Worm (Caenorhabditis elegans): ENCODE results near the gene icd-1.
A peak's percentile ranks its signal among the peaks of the same experiment; 100 is the strongest.

The icd-1 gene

DNA sequence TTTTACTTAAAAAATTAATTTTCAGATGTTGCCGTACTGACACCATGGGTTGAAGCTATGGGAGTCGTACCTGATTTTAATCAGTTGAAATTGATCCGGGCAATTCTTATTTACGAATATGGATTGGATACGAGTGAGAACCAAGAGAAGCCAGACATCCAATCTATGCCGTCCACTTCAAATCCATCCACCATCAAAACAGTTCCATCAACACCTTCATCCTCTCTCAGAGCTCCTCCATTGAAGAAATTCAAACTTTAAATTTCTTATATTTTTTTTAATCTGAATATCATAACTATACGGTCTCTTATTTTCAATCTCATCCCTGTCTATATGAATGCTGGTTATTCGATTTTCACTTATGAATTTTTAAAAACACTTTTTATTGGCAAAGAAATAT is 29.6 kb downstream of the icd-1 start (continued):
- no peak for TF ChIP-seq madf-10 (tag; optimal IDR thresholded peaks at IDR 0.05)
- no peak for TF ChIP-seq ceh-100 (GFP tag; IDR thresholded peaks at IDR 0.05)
- no peak for TF ChIP-seq B0261.1 (tag; optimal IDR thresholded peaks at IDR 0.05)
- no peak for TF ChIP-seq dpff-1 (tag; optimal IDR thresholded peaks at IDR 0.05)
- TF ChIP-seq F39B2.1 (GFP tag; IDR thresholded peaks at IDR 0.05), result no peak
- TF ChIP-seq K11D2.4 (GFP tag; IDR thresholded peaks at IDR 0.05), result 0 out of 2 replicates have a peak, but pooled peaks have one; percentile 41
- no peak for TF ChIP-seq ztf-3 (GFP tag; optimal IDR thresholded peaks at IDR 0.05)
- TF ChIP-seq dox-1 (GFP tag; IDR thresholded peaks at IDR 0.05), result 0 out of 2 replicates have a peak, but pooled peaks have one; percentile 18
- no peak for TF ChIP-seq Y67H2A.10 (GFP tag; conservative IDR thresholded peaks at IDR 0.05)
- no peak for TF ChIP-seq ztf-6 (GFP tag; IDR thresholded peaks at IDR 0.05)
- TF ChIP-seq nhr-90 (tag; optimal IDR thresholded peaks at IDR 0.05), result no peak
- TF ChIP-seq lin-26 (GFP tag; IDR thresholded peaks at IDR 0.05), result no peak
- TF ChIP-seq die-1 (tag; optimal IDR thresholded peaks at IDR 0.05), result no peak
- TF ChIP-seq fkh-3 (tag; optimal IDR thresholded peaks at IDR 0.05), result no peak
- TF ChIP-seq mcd-1 (GFP tag; IDR thresholded peaks at IDR 0.05), result no peak
- TF ChIP-seq ets-4 (GFP tag; optimal IDR thresholded peaks at IDR 0.05), result no peak
- peak; percentile 64 for TF ChIP-seq repo-1 (tag; optimal IDR thresholded peaks at IDR 0.05)
- 0 out of 2 replicates have a peak, but pooled peaks have one; percentile 32 for TF ChIP-seq pbrm-1 (GFP tag; IDR thresholded peaks at IDR 0.05)
- TF ChIP-seq somi-1 (GFP tag; optimal IDR thresholded peaks at IDR 0.05), result no peak
- TF ChIP-seq ama-1 (optimal IDR thresholded peaks at IDR 0.05), result peak; percentile 75
- TF ChIP-seq ama-1 (GFP tag; optimal IDR thresholded peaks at IDR 0.05), result no peak
- TF ChIP-seq C06A6.2 (GFP tag; conservative IDR thresholded peaks at IDR 0.05), result no peak
- TF ChIP-seq hlh-12 (tag; optimal IDR thresholded peaks at IDR 0.05), result no peak
- no peak for TF ChIP-seq akir-1 (GFP tag; optimal IDR thresholded peaks at IDR 0.05)
- TF ChIP-seq T07F8.4 (tag; optimal IDR thresholded peaks at IDR 0.05), result no peak
- no peak for TF ChIP-seq Y56A3A.18 (GFP tag; IDR thresholded peaks at IDR 0.05)
- TF ChIP-seq nfya-2 (GFP tag; IDR thresholded peaks at IDR 0.05), result no peak
- TF ChIP-seq lin-40 (tag; optimal IDR thresholded peaks at IDR 0.05), result no peak
- no peak for TF ChIP-seq F55B11.4 (tag; optimal IDR thresholded peaks at IDR 0.05; ENCODE audit: borderline replicate concordance, insufficient read depth)
- 0 out of 2 replicates have a peak, but pooled peaks have one; percentile 16 for TF ChIP-seq B0019.2 (GFP tag; conservative IDR thresholded peaks at IDR 0.05)
- TF ChIP-seq bed-1 (GFP tag; IDR thresholded peaks at IDR 0.05), result no peak
- no peak for TF ChIP-seq ztf-28 (GFP tag; IDR thresholded peaks at IDR 0.05)
- peak; percentile 79 for TF ChIP-seq Y53G8AR.9 (GFP tag; conservative IDR thresholded peaks at IDR 0.05)
- TF ChIP-seq ztf-26 (tag; optimal IDR thresholded peaks at IDR 0.05), result no peak

DNA sequence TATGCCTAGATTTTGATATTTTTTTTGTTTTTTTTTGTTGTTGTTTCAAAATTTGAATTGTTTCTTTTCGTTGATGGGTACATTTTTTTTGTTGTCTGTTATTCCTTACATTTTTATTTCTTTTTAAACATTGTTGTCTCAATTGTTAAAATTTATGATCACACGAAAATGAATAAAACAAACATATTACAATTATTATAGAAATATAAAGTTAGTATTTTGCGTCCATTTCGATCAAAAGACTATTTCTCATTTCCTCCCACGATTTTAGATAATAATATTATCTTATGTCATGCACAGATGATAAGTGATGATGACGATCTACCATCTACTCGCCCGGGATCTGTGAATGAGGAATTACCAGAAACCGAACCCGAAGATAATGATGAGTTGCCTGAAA is 33.8 kb downstream of the icd-1 start, which contains the start of gene wrn-1:
wrn-1 (plus strand) TSS at position 301 of the 400 bp plus-strand sequence.
- TF ChIP-seq fkh-3 (tag; optimal IDR thresholded peaks at IDR 0.05), result no peak
- no peak for TF ChIP-seq hlh-26 (GFP tag; conservative IDR thresholded peaks at IDR 0.05)
- no peak for TF ChIP-seq let-607 (tag; optimal IDR thresholded peaks at IDR 0.05)
- TF ChIP-seq attf-6 (GFP tag; IDR thresholded peaks at IDR 0.05), result no peak
- TF ChIP-seq unc-130 (GFP tag; optimal IDR thresholded peaks at IDR 0.05), result no peak
- TF ChIP-seq rec-8 (tag; optimal IDR thresholded peaks at IDR 0.05), result no peak
